Worm (Caenorhabditis elegans): ENCODE results near the gene K02E2.1.
"Not testable (repeated sequence)": the region's sequence is repeated elsewhere in the genome, so short reads cannot be mapped to it uniquely, and the experiment has no call there.

The K02E2.1 gene

ce11 chrV:20344889-20345288 lies 6.4 kb upstream of the K02E2.1 start, which contains the start of gene Y38H6A.3:
Gene Y38H6A.3 (plus strand): TSS chrV:20345189.
- no peak for TF ChIP-seq blmp-1 (tag; optimal IDR thresholded peaks at IDR 0.05; ENCODE audit: insufficient read depth)
- TF ChIP-seq sem-4 (tag; optimal IDR thresholded peaks at IDR 0.05), result no peak
- TF ChIP-seq aly-2 (tag; optimal IDR thresholded peaks at IDR 0.05), result no peak
- no peak for TF ChIP-seq elt-1 (tag; optimal IDR thresholded peaks at IDR 0.05)
- no peak for TF ChIP-seq nhr-6 (tag; optimal IDR thresholded peaks at IDR 0.05)
- no peak for TF ChIP-seq nhr-25 (tag; optimal IDR thresholded peaks at IDR 0.05)
- no peak for TF ChIP-seq C34F6.9 (tag; optimal IDR thresholded peaks at IDR 0.05)
- TF ChIP-seq nhr-23 (tag; optimal IDR thresholded peaks at IDR 0.05), result no peak
- TF ChIP-seq nhr-129 (tag; optimal IDR thresholded peaks at IDR 0.05), result no peak
- no peak for TF ChIP-seq nhr-237 (tag; optimal IDR thresholded peaks at IDR 0.05)
- TF ChIP-seq mab-5 (tag; optimal IDR thresholded peaks at IDR 0.05), result no peak
- no peak for TF ChIP-seq Y55F3AM.14 (GFP tag; optimal IDR thresholded peaks at IDR 0.05)
- TF ChIP-seq R02D3.7 (tag; optimal IDR thresholded peaks at IDR 0.05), result no peak
- no peak for TF ChIP-seq ZK546.5 (tag; optimal IDR thresholded peaks at IDR 0.05)
- TF ChIP-seq F13H6.1 (tag; optimal IDR thresholded peaks at IDR 0.05), result no peak
- TF ChIP-seq peb-1 (tag; optimal IDR thresholded peaks at IDR 0.05), result no peak
- TF ChIP-seq dmd-4 (tag; optimal IDR thresholded peaks at IDR 0.05), result no peak
- TF ChIP-seq unc-62 (GFP tag; optimal IDR thresholded peaks at IDR 0.05), result no peak

DNA sequence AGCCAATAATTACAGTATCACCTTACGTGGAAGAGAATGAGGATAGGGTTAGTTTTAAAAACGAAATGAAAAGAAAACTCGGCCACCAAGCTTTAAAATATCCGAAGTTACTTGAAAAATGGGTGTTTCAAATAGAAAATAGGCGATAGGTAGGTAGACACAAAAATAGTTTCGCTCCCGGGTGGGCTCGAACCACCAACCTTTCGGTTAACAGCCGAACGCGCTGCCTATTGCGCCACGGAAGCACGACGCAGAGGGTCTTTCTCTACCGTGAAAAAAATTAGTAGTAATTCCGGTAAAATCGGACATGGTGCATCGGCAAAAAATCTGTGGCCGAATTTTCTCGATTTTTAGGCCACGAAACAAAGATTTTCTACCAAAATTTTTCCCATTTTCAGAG lies 3.7 kb upstream of the K02E2.1 start:
- TF ChIP-seq mdl-1 (tag; optimal IDR thresholded peaks at IDR 0.05), result no peak
- no peak for TF ChIP-seq sma-9 (GFP tag; optimal IDR thresholded peaks at IDR 0.05)
- TF ChIP-seq sma-9 (tag; optimal IDR thresholded peaks at IDR 0.05), result no peak
- TF ChIP-seq zag-1 (tag; optimal IDR thresholded peaks at IDR 0.05), result no peak
- no peak for TF ChIP-seq C34F6.9 (tag; optimal IDR thresholded peaks at IDR 0.05)
- no peak for TF ChIP-seq peb-1 (tag; optimal IDR thresholded peaks at IDR 0.05)
- TF ChIP-seq nhr-21 (tag; optimal IDR thresholded peaks at IDR 0.05), result no peak

ce11 chrV:20350382-20350781 lies 913 bp upstream of the K02E2.1 start:
- TF ChIP-seq sem-4 (tag; optimal IDR thresholded peaks at IDR 0.05) (no peak), ztf-4 (tag; optimal IDR thresholded peaks at IDR 0.05) (no peak), nhr-25 (tag; optimal IDR thresholded peaks at IDR 0.05) (no peak), mbf-1 (tag; optimal IDR thresholded peaks at IDR 0.05) (no peak)

- TF ChIP-seq ZK546.5 (tag; optimal IDR thresholded peaks at IDR 0.05), result no peak
- TF ChIP-seq snpc-4 (tag; optimal IDR thresholded peaks at IDR 0.05), result no peak
- no peak for TF ChIP-seq nhr-23 (tag; optimal IDR thresholded peaks at IDR 0.05)
- no peak for TF ChIP-seq ama-1 (optimal IDR thresholded peaks at IDR 0.05)
Measured at ce11 chrV:20356472-20356871, 5.2 kb downstream of the K02E2.1 start, which contains the start of gene grd-11. Gene grd-11 (plus strand): TSS chrV:20356772.

ce11 chrV:20366839-20367238 lies 15.5 kb downstream of the K02E2.1 start, which contains the start of gene K02E2.8:
Gene K02E2.8 (minus strand): TSS chrV:20366939.
- TF ChIP-seq mab-5 (tag; optimal IDR thresholded peaks at IDR 0.05) (no peak), nhr-25 (tag; optimal IDR thresholded peaks at IDR 0.05) (no peak), skn-1 (tag; optimal IDR thresholded peaks at IDR 0.05) (no peak), ama-1 (optimal IDR thresholded peaks at IDR 0.05) (no peak), nhr-77 (tag; optimal IDR thresholded peaks at IDR 0.05) (no peak), gmeb-1 (tag; optimal IDR thresholded peaks at IDR 0.05) (no peak), sma-3 (GFP tag; optimal IDR thresholded peaks at IDR 0.05) (no peak)

DNA sequence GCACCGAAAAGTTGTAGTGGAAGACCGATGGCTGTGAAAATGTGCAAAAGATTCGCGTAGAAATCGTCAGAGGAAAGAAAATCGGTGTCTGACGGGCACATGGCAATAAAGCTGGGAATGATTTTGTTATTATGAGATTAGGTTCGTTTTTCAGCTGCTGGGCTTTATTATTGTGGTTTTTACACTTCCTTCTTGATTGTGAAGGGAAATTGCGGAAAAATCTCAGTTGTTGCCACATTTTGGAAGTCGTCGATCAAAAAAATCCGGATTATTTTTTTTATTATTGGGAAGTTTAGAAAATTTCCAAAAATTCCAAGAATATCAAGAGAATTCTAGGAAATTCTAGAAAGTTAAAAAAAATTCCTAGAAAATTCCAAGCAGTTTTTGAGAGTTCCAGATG lies 17.9 kb downstream of the K02E2.1 start, which contains the start of gene srh-177:
Gene srh-177, minus strand, starts transcription at position 101 of the 400 bp plus-strand sequence.
- not testable (repeated sequence) for TF ChIP-seq alr-1, skn-1, nhr-10 (tag; optimal IDR thresholded peaks at IDR 0.05)

ce11 chrV:20374484-20374883 lies 23.2 kb downstream of the K02E2.1 start:
- TF ChIP-seq ceh-16 (tag; optimal IDR thresholded peaks at IDR 0.05) (no peak), nhr-12 (tag; optimal IDR thresholded peaks at IDR 0.05) (no peak), nhr-10 (tag; optimal IDR thresholded peaks at IDR 0.05) (no peak), nhr-23 (tag; optimal IDR thresholded peaks at IDR 0.05) (no peak), Y55F3AM.14 (GFP tag; optimal IDR thresholded peaks at IDR 0.05) (no peak), dmd-4 (tag; optimal IDR thresholded peaks at IDR 0.05) (no peak), sma-9 (GFP tag; optimal IDR thresholded peaks at IDR 0.05) (no peak), sma-9 (tag; optimal IDR thresholded peaks at IDR 0.05) (no peak), gmeb-1 (tag; optimal IDR thresholded peaks at IDR 0.05) (peak; percentile 34)

All from whole organism, L2 larva.